Worm (Caenorhabditis elegans): ENCODE results near the gene Y41D4A.6.

Y41D4A.6 gene

ce11 chrIV:1709695-1710315 lies 35.5 kb downstream of the Y41D4A.6 start, which contains the start of the genes pbs-1 and K08D12.3 (continued):
- TF ChIP-seq daf-16 (GFP tag; optimal IDR thresholded peaks at IDR 0.05) (no peak), daf-16 (tag; optimal IDR thresholded peaks at IDR 0.05) (peak; percentile 25), ceh-28 (tag; optimal IDR thresholded peaks at IDR 0.05) (no peak), Y48G9A.11 (GFP tag; IDR thresholded peaks at IDR 0.05) (no peak), lsy-2 (tag; optimal IDR thresholded peaks at IDR 0.05) (peak in 1 of 2 experiments; percentile 92), ZK546.5 (tag; optimal IDR thresholded peaks at IDR 0.05) (peak; percentile 57 to 92), nhr-11 (tag; optimal IDR thresholded peaks at IDR 0.05) (peak; percentile 40), mep-1 (tag; optimal IDR thresholded peaks at IDR 0.05) (peak; percentile 81), lin-13 (GFP tag; optimal IDR thresholded peaks at IDR 0.05) (peak; percentile 59), tra-1 (GFP tag; IDR thresholded peaks at IDR 0.05) (no peak), mxl-3 (GFP tag; optimal IDR thresholded peaks at IDR 0.05) (peak; percentile 94), ctbp-1 (GFP tag; IDR thresholded peaks at IDR 0.05) (0 out of 2 replicates have a peak, but pooled peaks have one; percentile 44), F10B5.3 (tag; optimal IDR thresholded peaks at IDR 0.05) (peak; percentile 19), nhr-25 (tag; optimal IDR thresholded peaks at IDR 0.05; ENCODE audit: borderline replicate concordance, insufficient read depth) (peak; percentile 48), T26A8.4 (GFP tag; IDR thresholded peaks at IDR 0.05) (peak; percentile 76), ztf-11 (tag; optimal IDR thresholded peaks at IDR 0.05) (no peak), Y105C5A.15 (GFP tag; IDR thresholded peaks at IDR 0.05) (no peak), nhr-28 (tag; optimal IDR thresholded peaks at IDR 0.05) (peak; percentile 39), dpl-1 (GFP tag; optimal IDR thresholded peaks at IDR 0.05) (peak; percentile 93), ceh-32 (tag; optimal IDR thresholded peaks at IDR 0.05; ENCODE audit: poor library complexity) (no peak), rbr-2 (tag; optimal IDR thresholded peaks at IDR 0.05) (peak; percentile 69), mxl-2 (GFP tag; conservative IDR thresholded peaks at IDR 0.05) (no peak), lim-7 (GFP tag; IDR thresholded peaks at IDR 0.05) (no peak), hif-1 (tag; optimal IDR thresholded peaks at IDR 0.05) (peak in 1 of 2 experiments; percentile 75)

DNA sequence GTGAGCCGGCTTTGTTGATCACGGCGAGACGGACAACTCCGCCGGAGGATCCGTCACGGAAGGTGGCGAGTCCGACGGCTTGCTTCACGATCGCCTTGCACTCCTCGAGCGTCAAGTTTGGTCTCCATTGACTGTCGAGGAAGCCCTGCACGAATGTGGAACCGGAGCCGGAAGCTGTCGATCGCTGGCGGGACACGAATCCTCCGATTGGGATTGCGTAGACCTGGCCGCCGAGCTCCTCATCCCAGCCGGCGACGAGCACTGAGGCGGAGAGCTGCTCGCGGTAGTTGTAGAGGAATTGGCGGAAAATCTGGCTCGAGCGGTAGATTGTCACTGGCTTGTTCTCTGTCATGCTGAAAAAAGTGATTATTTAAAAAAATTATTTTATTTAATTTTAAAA lies 36.3 kb downstream of the Y41D4A.6 start:
- TF ChIP-seq nhr-10 (tag; optimal IDR thresholded peaks at IDR 0.05) (no peak), nhr-111 (GFP tag; optimal IDR thresholded peaks at IDR 0.05) (no peak), nhr-48 (tag; optimal IDR thresholded peaks at IDR 0.05) (no peak), pqm-1 (tag; optimal IDR thresholded peaks at IDR 0.05) (no peak), dve-1 (tag; optimal IDR thresholded peaks at IDR 0.05; ENCODE audit: insufficient read depth) (no peak), jun-1 (tag; optimal IDR thresholded peaks at IDR 0.05) (no peak), skn-1 (tag; optimal IDR thresholded peaks at IDR 0.05) (no peak), ztf-7 (tag; optimal IDR thresholded peaks at IDR 0.05) (no peak), snpc-1.2 (GFP tag; IDR thresholded peaks at IDR 0.05) (no peak), ceh-44 (GFP tag; IDR thresholded peaks at IDR 0.05) (no peak), T20F7.1 (GFP tag; optimal IDR thresholded peaks at IDR 0.05) (no peak), lir-3 (tag; optimal IDR thresholded peaks at IDR 0.05) (no peak), zag-1 (tag; optimal IDR thresholded peaks at IDR 0.05) (no peak), set-16 (GFP tag; IDR thresholded peaks at IDR 0.05) (peak; percentile 96), nhr-11 (tag; optimal IDR thresholded peaks at IDR 0.05) (no peak), zfp-3 (GFP tag; conservative IDR thresholded peaks at IDR 0.05) (no peak), ZK337.2 (GFP tag; IDR thresholded peaks at IDR 0.05) (no peak), D1046.2 (GFP tag; IDR thresholded peaks at IDR 0.05) (no peak), lin-39 (tag; optimal IDR thresholded peaks at IDR 0.05) (no peak), ama-1 (optimal IDR thresholded peaks at IDR 0.05) (no peak), php-3 (GFP tag; IDR thresholded peaks at IDR 0.05) (no peak), mxl-3 (GFP tag; optimal IDR thresholded peaks at IDR 0.05) (no peak), hmg-1.1 (GFP tag; IDR thresholded peaks at IDR 0.05) (no peak), dmd-8 (GFP tag; IDR thresholded peaks at IDR 0.05) (0 out of 2 replicates have a peak, but pooled peaks have one; percentile 42), snpc-4 (tag; optimal IDR thresholded peaks at IDR 0.05) (no peak), egl-43 (GFP tag; IDR thresholded peaks at IDR 0.05) (0 out of 2 replicates have a peak, but pooled peaks have one; percentile 6)
